Fruit fly (Drosophila melanogaster) Kc167 (cell line): ENCODE data around the gene CalpB.

Experiments
- Myc ChIP-seq: fragments of >200 bp; optimal IDR thresholded peaks from 2 replicates; lab custom pipeline; 2017; ENCODE audit warnings: missing external identifiers
- Sin3A ChIP-seq: fragments of >200 bp; optimal IDR thresholded peaks from 2 replicates; lab custom pipeline; 2018; ENCODE audit warnings: missing external identifiers
- h ChIP-seq: fragments of >200 bp; optimal IDR thresholded peaks from 3 replicates; lab custom pipeline; 2018; ENCODE audit warnings: missing external identifiers
- insv ChIP-seq: fragments of >200 bp; optimal IDR thresholded peaks from 3 replicates; lab custom pipeline; 2018; ENCODE audit warnings: missing external identifiers
- psq ChIP-seq: fragments of >200 bp; optimal IDR thresholded peaks from 2 replicates; lab custom pipeline; 2017; ENCODE audit warnings: missing external identifiers

DNA sequence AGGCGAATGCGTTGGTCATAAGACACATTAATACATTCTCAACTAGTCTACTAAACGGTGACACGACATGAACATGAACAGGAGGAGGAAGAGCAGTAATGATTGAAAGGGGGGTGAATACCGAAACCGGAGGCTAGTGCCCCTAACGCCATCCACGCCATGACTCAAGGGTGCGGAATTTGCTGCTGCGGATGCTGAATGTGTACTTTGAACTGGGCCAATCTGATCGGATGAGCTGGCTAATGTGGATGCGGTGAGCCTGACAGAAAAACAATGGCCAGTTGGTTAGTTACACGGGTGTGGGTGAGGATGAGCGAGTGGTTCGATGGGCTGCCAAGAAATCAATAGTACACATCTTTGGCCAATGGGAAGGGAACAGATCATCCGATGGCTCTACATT, 24.9 kb upstream of the CalpB start:
- no peak for TF ChIP-seq Sin3A (lab: Kevin White, UChicago)
- TF ChIP-seq psq (lab: Kevin White, UChicago), result no peak
- TF ChIP-seq Myc (lab: Kevin White, UChicago), result no peak
- TF ChIP-seq h (lab: Kevin White, UChicago), result no peak
- no peak for TF ChIP-seq insv (lab: Kevin White, UChicago)
